Worm (Caenorhabditis elegans): ENCODE measurements around the gene W04B5.8.

The W04B5.8 gene

ce11 chrIII:2401126-2402123, 24.7 kb upstream of the W04B5.8 start, which contains the start of the genes cic-1 and strm-1 (continued):
- TF ChIP-seq nhr-42 (GFP tag; IDR thresholded peaks at IDR 0.05) (no peak), ceh-28 (tag; optimal IDR thresholded peaks at IDR 0.05) (no peak), F10B5.3 (tag; optimal IDR thresholded peaks at IDR 0.05) (no peak), nhr-25 (tag; optimal IDR thresholded peaks at IDR 0.05; ENCODE audit: borderline replicate concordance, insufficient read depth) (no peak), set-16 (GFP tag; IDR thresholded peaks at IDR 0.05) (no peak), unc-39 (tag; optimal IDR thresholded peaks at IDR 0.05) (no peak)

ce11 chrIII:2410925-2411450, 15.1 kb upstream of the W04B5.8 start, which contains the start of gene mrpl-30:
Gene mrpl-30 (minus strand): TSS chrIII:2410975.
- TF ChIP-seq ceh-28 (tag; optimal IDR thresholded peaks at IDR 0.05) (peak; percentile 93), gei-8 (GFP tag; optimal IDR thresholded peaks at IDR 0.05) (no peak), aha-1 (tag) (no peak), zfp-2 (tag; optimal IDR thresholded peaks at IDR 0.05) (no peak)

- no peak for TF ChIP-seq ctbp-1 (GFP tag; IDR thresholded peaks at IDR 0.05)
- no peak for TF ChIP-seq F44E2.7 (GFP tag; IDR thresholded peaks at IDR 0.05)
- no peak for TF ChIP-seq zfp-3 (GFP tag; conservative IDR thresholded peaks at IDR 0.05)
- no peak for TF ChIP-seq spr-3 (GFP tag; optimal IDR thresholded peaks at IDR 0.05)
- TF ChIP-seq nhr-28 (tag; optimal IDR thresholded peaks at IDR 0.05), result peak; percentile 39
- TF ChIP-seq duxl-1 (tag; optimal IDR thresholded peaks at IDR 0.05; ENCODE audit: poor library complexity), result peak; percentile 38
- TF ChIP-seq hlh-30 (tag; optimal IDR thresholded peaks at IDR 0.05; ENCODE audit: insufficient read depth), result peak; percentile 41
- TF ChIP-seq saeg-2 (GFP tag; IDR thresholded peaks at IDR 0.05), result no peak
- TF ChIP-seq D1046.2 (GFP tag; IDR thresholded peaks at IDR 0.05), result no peak
- TF ChIP-seq lin-13 (GFP tag; optimal IDR thresholded peaks at IDR 0.05), result peak; percentile 34
- TF ChIP-seq nhr-10 (tag; optimal IDR thresholded peaks at IDR 0.05), result no peak
- no peak for TF ChIP-seq T26A8.4 (GFP tag; IDR thresholded peaks at IDR 0.05)
- TF ChIP-seq F10B5.3 (tag; optimal IDR thresholded peaks at IDR 0.05), result no peak
- TF ChIP-seq php-3 (GFP tag; IDR thresholded peaks at IDR 0.05), result 0 out of 2 replicates have a peak, but pooled peaks have one; percentile 34
- TF ChIP-seq ceh-28 (tag; optimal IDR thresholded peaks at IDR 0.05), result no peak
- no peak for TF ChIP-seq Y5F2A.4 (GFP tag; optimal IDR thresholded peaks at IDR 0.05)
- peak in 1 of 2 experiments; percentile 63 for TF ChIP-seq unc-62 (GFP tag; optimal IDR thresholded peaks at IDR 0.05 in 1 of 2)
- no peak for TF ChIP-seq unc-62 (tag; optimal IDR thresholded peaks at IDR 0.05)
- TF ChIP-seq attf-4 (tag; optimal IDR thresholded peaks at IDR 0.05), result no peak
- peak; percentile 62 for TF ChIP-seq Y48G9A.11 (GFP tag; IDR thresholded peaks at IDR 0.05)
- no peak for TF ChIP-seq rbr-2 (tag; optimal IDR thresholded peaks at IDR 0.05)
- TF ChIP-seq T20F7.1 (GFP tag; optimal IDR thresholded peaks at IDR 0.05), result no peak
- no peak for TF ChIP-seq aly-2 (tag; optimal IDR thresholded peaks at IDR 0.05)
- no peak for TF ChIP-seq dmd-9 (GFP tag; IDR thresholded peaks at IDR 0.05)
- no peak for TF ChIP-seq mxl-2 (GFP tag; conservative IDR thresholded peaks at IDR 0.05)
- TF ChIP-seq arid-1 (GFP tag; conservative IDR thresholded peaks at IDR 0.05), result no peak
- no peak for TF ChIP-seq ces-1 (GFP tag; optimal IDR thresholded peaks at IDR 0.05)
- TF ChIP-seq nhr-77 (tag; optimal IDR thresholded peaks at IDR 0.05), result no peak
- no peak for TF ChIP-seq ama-1 (optimal IDR thresholded peaks at IDR 0.05)
- no peak for TF ChIP-seq vab-7 (GFP tag; IDR thresholded peaks at IDR 0.05)
- TF ChIP-seq pqm-1 (tag; optimal IDR thresholded peaks at IDR 0.05), result peak; percentile 80
- no peak for TF ChIP-seq Y75B8A.6 (GFP tag; IDR thresholded peaks at IDR 0.05)
- no peak for TF ChIP-seq sdz-12 (GFP tag; optimal IDR thresholded peaks at IDR 0.05)
- TF ChIP-seq dmd-6 (GFP tag; IDR thresholded peaks at IDR 0.05), result peak; percentile 59
- TF ChIP-seq egl-27 (tag; optimal IDR thresholded peaks at IDR 0.05), result no peak
- no peak for TF ChIP-seq nhr-102 (tag; optimal IDR thresholded peaks at IDR 0.05)
- peak; percentile 94 for TF ChIP-seq dpl-1 (GFP tag; optimal IDR thresholded peaks at IDR 0.05)
- no peak for TF ChIP-seq zfp-2 (tag; optimal IDR thresholded peaks at IDR 0.05)
- TF ChIP-seq set-16 (GFP tag; IDR thresholded peaks at IDR 0.05), result no peak
Measured at ce11 chrIII:2418159-2418658, 7.9 kb upstream of the W04B5.8 start, which contains the start of the genes W04B5.5 and W04B5.3. Gene W04B5.5 (minus strand): TSS chrIII:2418209. Gene W04B5.3 (plus strand): TSS chrIII:2418514.
